Fruit fly (Drosophila melanogaster): ENCODE results near the gene ND-20.
A peak's percentile ranks its signal among the peaks of the same experiment; 100 is the strongest.

Gene ND-20

dm6 chrX:15996831-15997230, 10.2 kb upstream of the ND-20 start, which contains the start of gene CG8939 (continued):
- 0 out of 2 replicates have a peak, but pooled peaks have one; percentile 7 for TF ChIP-seq ato (GFP tag; IDR thresholded peaks at IDR 0.05; ENCODE audit: partially characterized antibody)
- no peak for TF ChIP-seq Blimp-1 (GFP tag; optimal IDR thresholded peaks at IDR 0.05)
- TF ChIP-seq dm (GFP tag; optimal IDR thresholded peaks at IDR 0.05) = peak; percentile 94
- no peak for TF ChIP-seq CG13894 (tag; optimal IDR thresholded peaks at IDR 0.05)
- no peak for TF ChIP-seq CG4328 (GFP tag; optimal IDR thresholded peaks at IDR 0.05)
- TF ChIP-seq row (GFP tag; IDR thresholded peaks at IDR 0.05) = peak; percentile 53; the same call in 1 of the 3 replicates
- no peak for TF ChIP-seq onecut (GFP tag; IDR thresholded peaks at IDR 0.05)
- TF ChIP-seq CG10654 (GFP tag; optimal IDR thresholded peaks at IDR 0.05) = no peak
- TF ChIP-seq CG10462 (GFP tag; optimal IDR thresholded peaks at IDR 0.05) = no peak
- TF ChIP-seq repo (GFP tag; optimal IDR thresholded peaks at IDR 0.05) = no peak
- TF ChIP-seq dimm (GFP tag; IDR thresholded peaks at IDR 0.05) = no peak
- TF ChIP-seq CG4707 (GFP tag; optimal IDR thresholded peaks at IDR 0.05) = no peak
- no peak for TF ChIP-seq CG6254 (GFP tag; optimal IDR thresholded peaks at IDR 0.05)
- TF ChIP-seq CG31224 (GFP tag; IDR thresholded peaks at IDR 0.05) = no peak
- no peak for TF ChIP-seq Sox100B (GFP tag; optimal IDR thresholded peaks at IDR 0.05)
- TF ChIP-seq dpn (GFP tag; optimal IDR thresholded peaks at IDR 0.05) = no peak
- no peak for TF ChIP-seq hth (optimal IDR thresholded peaks at IDR 0.05)
- TF ChIP-seq CG4617 (GFP tag; optimal IDR thresholded peaks at IDR 0.05; ENCODE audit: borderline replicate concordance) = peak; percentile 15
- peak; percentile 71 for TF ChIP-seq pzg (GFP tag; optimal IDR thresholded peaks at IDR 0.05)
- TF ChIP-seq CG10565 (GFP tag; optimal IDR thresholded peaks at IDR 0.05) = no peak
- TF ChIP-seq Hsf (GFP tag; optimal IDR thresholded peaks at IDR 0.05) = no peak
- no peak for TF ChIP-seq CkIIα-i1 (GFP tag; IDR thresholded peaks at IDR 0.05)
- no peak for TF ChIP-seq CG7556 (GFP tag; optimal IDR thresholded peaks at IDR 0.05)
- no peak for TF ChIP-seq CG9215 (GFP tag; IDR thresholded peaks at IDR 0.05)
- TF ChIP-seq stwl (tag; optimal IDR thresholded peaks at IDR 0.05) = peak; percentile 59
- no peak for TF ChIP-seq CG8089 (GFP tag; optimal IDR thresholded peaks at IDR 0.05)
- TF ChIP-seq ase (GFP tag; IDR thresholded peaks at IDR 0.05) = no peak
- TF ChIP-seq YL-1 (GFP tag; optimal IDR thresholded peaks at IDR 0.05) = peak; percentile 84
- TF ChIP-seq CG10209 (GFP tag; optimal IDR thresholded peaks at IDR 0.05) = no peak
- TF ChIP-seq CG9437 (GFP tag; optimal IDR thresholded peaks at IDR 0.05) = no peak
- TF ChIP-seq Rx (GFP tag; IDR thresholded peaks at IDR 0.05) = no peak
- no peak for TF ChIP-seq HHEX (GFP tag; optimal IDR thresholded peaks at IDR 0.05)
- TF ChIP-seq zen (tag; optimal IDR thresholded peaks at IDR 0.05) = no peak
- no peak for TF ChIP-seq stc (GFP tag; IDR thresholded peaks at IDR 0.05)
- TF ChIP-seq CG2120 (GFP tag; optimal IDR thresholded peaks at IDR 0.05) = no peak
- TF ChIP-seq pita (GFP tag; optimal IDR thresholded peaks at IDR 0.05) = no peak
- TF ChIP-seq mld (GFP tag; IDR thresholded peaks at IDR 0.05; ENCODE audit: partially characterized antibody) = no peak
- TF ChIP-seq CG14667 (GFP tag; IDR thresholded peaks at IDR 0.05) = no peak
- TF ChIP-seq HmgZ (tag; optimal IDR thresholded peaks at IDR 0.05) = no peak
- no peak for TF ChIP-seq vfl (GFP tag; optimal IDR thresholded peaks at IDR 0.05)
- TF ChIP-seq B-H1 (GFP tag; IDR thresholded peaks at IDR 0.05) = no peak
- peak; percentile 54 for TF ChIP-seq Bgb (GFP tag; IDR thresholded peaks at IDR 0.05; ENCODE audit: partially characterized antibody)
- TF ChIP-seq CG8388 (GFP tag; optimal IDR thresholded peaks at IDR 0.05) = no peak
- TF ChIP-seq Fer1 (GFP tag; optimal IDR thresholded peaks at IDR 0.05) = no peak
- TF ChIP-seq CG9797 (GFP tag; optimal IDR thresholded peaks at IDR 0.05) = peak; percentile 74
- no peak for TF ChIP-seq Fer3 (tag; optimal IDR thresholded peaks at IDR 0.05)
- TF ChIP-seq CG12299 (tag; optimal IDR thresholded peaks at IDR 0.05) = no peak
- no peak for TF ChIP-seq CG11247 (GFP tag; IDR thresholded peaks at IDR 0.05)
- TF ChIP-seq CG9817 (tag; optimal IDR thresholded peaks at IDR 0.05) = no peak
- no peak for TF ChIP-seq Sry-β (GFP tag; optimal IDR thresholded peaks at IDR 0.05)
- no peak for TF ChIP-seq al (GFP tag; IDR thresholded peaks at IDR 0.05)
- TF ChIP-seq Xbp1 (GFP tag; optimal IDR thresholded peaks at IDR 0.05) = no peak

Measured in whole organism, embryonic.